Worm (Caenorhabditis elegans) whole organism, L3 larva: ENCODE results near the gene cdc-14.
A peak's percentile ranks its signal among the peaks of the same experiment; 100 is the strongest.

ENCODE experiments used
- R02D3.7 ChIP-seq: fragments of 150-350 bp; optimal IDR thresholded peaks from 2 replicates; lab custom pipeline; 2014; ENCODE audit warnings: missing biosample characterization, missing genetic modification characterization
- ceh-82 ChIP-seq: fragments of 150-350 bp; optimal IDR thresholded peaks from 2 replicates; lab custom pipeline; 2014; ENCODE audit warnings: missing biosample characterization, missing genetic modification characterization
- elt-3 ChIP-seq, 3 experiments: fragments of 150-350 bp in 1 of 3; sonication (generic microtip) in 2 of 3; optimal IDR thresholded peaks; 2 replicates in 2 of 3; 4 replicates in 1 of 3; lab custom pipeline; 2014 to 2017; ENCODE audit warnings: missing biosample characterization in 3 of 3, missing genetic modification characterization in 3 of 3
- fos-1 ChIP-seq: fragments of 150-350 bp; optimal IDR thresholded peaks from 2 replicates; lab custom pipeline; 2014; ENCODE audit warnings: missing biosample characterization, missing genetic modification characterization
- jun-1 ChIP-seq: fragments of 150-350 bp; optimal IDR thresholded peaks from 2 replicates; lab custom pipeline; 2014; ENCODE audit warnings: missing biosample characterization, missing genetic modification reagents, missing genetic modification characterization
- pqm-1 ChIP-seq: fragments of 150-350 bp; optimal IDR thresholded peaks from 2 replicates; lab custom pipeline; 2017; ENCODE audit warnings: missing biosample characterization, missing genetic modification characterization, inconsistent platforms
- skn-1 ChIP-seq: fragments of 150-350 bp; optimal IDR thresholded peaks from 2 replicates; lab custom pipeline; 2014; ENCODE audit warnings: missing biosample characterization, missing genetic modification characterization
- snpc-4 ChIP-seq: fragments of 150-350 bp; optimal IDR thresholded peaks from 2 replicates; lab custom pipeline; 2014; ENCODE audit warnings: missing biosample characterization, missing genetic modification characterization
- tbx-2 ChIP-seq: sonication (generic microtip); optimal IDR thresholded peaks from 2 replicates; lab custom pipeline; 2016; ENCODE audit warnings: mild to moderate bottlenecking, missing genetic modification characterization, missing compliant biosample characterization
- zag-1 ChIP-seq: fragments of 150-350 bp; optimal IDR thresholded peaks from 2 replicates; lab custom pipeline; 2014; ENCODE audit warnings: missing biosample characterization, missing genetic modification characterization
- ztf-11 ChIP-seq: fragments of 150-350 bp; optimal IDR thresholded peaks from 2 replicates; lab custom pipeline; 2014; ENCODE audit warnings: missing biosample characterization, missing genetic modification characterization

- TF ChIP-seq R02D3.7 (tag; lab: Kevin White, UChicago) (no peak), zag-1 (no peak), pqm-1 (peak; percentile 7), snpc-4 (no peak), elt-3 (tag; optimal IDR thresholded peaks at IDR 0.05; lab: Kevin White, UChicago) (no peak), skn-1 (tag; lab: Kevin White, UChicago) (peak; percentile 48), fos-1 (tag; lab: Kevin White, UChicago) (no peak), ceh-82 (no peak), ztf-11 (tag; lab: Kevin White, UChicago) (no peak), tbx-2 (tag; lab: Kevin White, UChicago) (no peak), jun-1 (tag; lab: Kevin White, UChicago) (no peak)
Measured at ce11 chrII:5572082-5572746, 21.0 kb downstream of the cdc-14 start.
